Fruit fly (Drosophila melanogaster) whole organism, embryonic: ENCODE results near the gene iav.

Source experiments
- ATbp ChIP-seq: fragments of 200-800 bp; sonication (Bioruptor generic); optimal IDR thresholded peaks from 2 replicates; lab custom pipeline; 2017; ENCODE audit warnings: missing biosample characterization, mild to moderate bottlenecking, missing genetic modification characterization, missing genetic modification reagents
- Abd-B ChIP-seq: fragments of 200-800 bp; sonication (Bioruptor generic); optimal IDR thresholded peaks from 2 replicates; lab custom pipeline; 2018; ENCODE audit warnings: missing biosample characterization, mild to moderate bottlenecking, missing genetic modification characterization, moderate library complexity
- Ada2b ChIP-seq: fragments of 200-800 bp; sonication (Bioruptor generic); IDR thresholded peaks from 2 replicates; pipeline ENCODE4 v1.3.6; 2022; ENCODE audit warnings: missing biosample characterization, missing genetic modification characterization
- Atf3 ChIP-seq: fragments of 200-800 bp; sonication (Bioruptor generic); optimal IDR thresholded peaks from 3 replicates; lab custom pipeline; 2016; ENCODE audit warnings: missing biosample characterization, missing genetic modification characterization
- BtbVII ChIP-seq: fragments of 200-800 bp; sonication (Bioruptor generic); optimal IDR thresholded peaks from 3 replicates; lab custom pipeline; 2017; ENCODE audit warnings: missing biosample characterization, mild to moderate bottlenecking, missing genetic modification characterization
- CG11093 ChIP-seq: fragments of 200-800 bp; sonication (Bioruptor generic); IDR thresholded peaks from 3 replicates; pipeline ENCODE4 v1.3.6; 2022; ENCODE audit warnings: missing biosample characterization, missing genetic modification characterization
- CG11560 ChIP-seq: fragments of 200-800 bp; sonication (Bioruptor generic); IDR thresholded peaks from 3 replicates; pipeline ENCODE4 v1.3.6; 2022; ENCODE audit warnings: missing biosample characterization, missing genetic modification characterization
- CG12744 ChIP-seq: fragments of 200-800 bp; sonication (Bioruptor generic); optimal IDR thresholded peaks from 2 replicates; lab custom pipeline; 2016; ENCODE audit warnings: missing biosample characterization, missing genetic modification characterization
- CG13424 ChIP-seq: fragments of 200-800 bp; sonication (Bioruptor generic); optimal IDR thresholded peaks from 2 replicates; lab custom pipeline; 2019; ENCODE audit warnings: missing biosample characterization, mild to moderate bottlenecking, missing genetic modification characterization, moderate library complexity
- CG17612 ChIP-seq: fragments of 200-800 bp; sonication (Bioruptor generic); IDR thresholded peaks from 2 replicates; pipeline ENCODE4 v1.3.6; 2022; ENCODE audit warnings: missing biosample characterization, missing genetic modification characterization
- CG2202 ChIP-seq: fragments of 200-800 bp; sonication (Bioruptor generic); optimal IDR thresholded peaks from 2 replicates; lab custom pipeline; 2018; ENCODE audit warnings: missing biosample characterization, mild to moderate bottlenecking, missing genetic modification characterization
- CG2875 ChIP-seq: fragments of 200-800 bp; sonication (Bioruptor generic); optimal IDR thresholded peaks from 2 replicates; lab custom pipeline; 2017; ENCODE audit warnings: missing biosample characterization, mild to moderate bottlenecking, missing genetic modification characterization, missing genetic modification reagents
- CG2889 ChIP-seq: fragments of 200-800 bp; sonication (Bioruptor generic); IDR thresholded peaks from 3 replicates; pipeline ENCODE4 v1.3.6; 2022; ENCODE audit warnings: missing biosample characterization, missing genetic modification characterization
- CG31224 ChIP-seq: fragments of 200-800 bp; sonication (Bioruptor generic); IDR thresholded peaks from 2 replicates; pipeline ENCODE4 v1.3.6; 2022; ENCODE audit warnings: missing biosample characterization, missing genetic modification characterization
- CG34422 ChIP-seq: fragments of 200-800 bp; sonication (Bioruptor generic); IDR thresholded peaks from 3 replicates; pipeline ENCODE4 v1.3.6; 2022; ENCODE audit warnings: missing biosample characterization, missing genetic modification characterization
- CG4404 ChIP-seq: fragments of 200-800 bp; sonication (Bioruptor generic); IDR thresholded peaks from 2 replicates; pipeline ENCODE4 v1.3.6; 2022; ENCODE audit warnings: missing biosample characterization, missing genetic modification characterization
- CG5180 ChIP-seq: fragments of 200-800 bp; sonication (Bioruptor generic); optimal IDR thresholded peaks from 3 replicates; lab custom pipeline; 2017; ENCODE audit warnings: missing biosample characterization, missing genetic modification characterization, mild to moderate bottlenecking, moderate library complexity, missing genetic modification reagents
- CG6813 ChIP-seq: fragments of 200-800 bp; sonication (Bioruptor generic); optimal IDR thresholded peaks from 2 replicates; lab custom pipeline; 2017; ENCODE audit warnings: missing biosample characterization, missing genetic modification characterization, mild to moderate bottlenecking, moderate library complexity, missing genetic modification reagents
- CG7357 ChIP-seq: fragments of 200-800 bp; sonication (Bioruptor generic); IDR thresholded peaks from 3 replicates; pipeline ENCODE4 v1.3.6; 2022; ENCODE audit warnings: missing biosample characterization, missing genetic modification characterization
- CG7556 ChIP-seq: fragments of 200-800 bp; sonication (Bioruptor generic); optimal IDR thresholded peaks from 2 replicates; lab custom pipeline; 2017; ENCODE audit warnings: missing biosample characterization, mild to moderate bottlenecking, missing genetic modification characterization
- CG9817 ChIP-seq: fragments of 200-800 bp; sonication (Bioruptor generic); optimal IDR thresholded peaks from 2 replicates; lab custom pipeline; 2018; ENCODE audit warnings: missing biosample characterization, mild to moderate bottlenecking, missing genetic modification characterization, moderate library complexity
- Dip3 ChIP-seq: fragments of 200-800 bp; sonication (Bioruptor generic); optimal IDR thresholded peaks from 3 replicates; lab custom pipeline; 2016; ENCODE audit warnings: missing biosample characterization, missing genetic modification characterization
- Drgx ChIP-seq: fragments of 200-800 bp; sonication (Bioruptor generic); IDR thresholded peaks from 2 replicates; pipeline ENCODE4 v1.3.6; 2022; ENCODE audit warnings: missing biosample characterization, missing genetic modification characterization
- Ets65A ChIP-seq: fragments of 200-800 bp; sonication (Bioruptor generic); peaks from one replicate; lab custom pipeline; 2016; ENCODE audit warnings: missing biosample characterization, missing genetic modification characterization
- Fer3 ChIP-seq: fragments of 200-800 bp; sonication (Bioruptor generic); optimal IDR thresholded peaks from 2 replicates; lab custom pipeline; 2018; ENCODE audit warnings: missing biosample characterization, mild to moderate bottlenecking, missing genetic modification characterization, moderate library complexity
- HHEX ChIP-seq: fragments of 200-800 bp; sonication (Bioruptor generic); optimal IDR thresholded peaks from 3 replicates; lab custom pipeline; 2017; ENCODE audit warnings: missing biosample characterization, mild to moderate bottlenecking, missing genetic modification characterization, missing genetic modification reagents
- HLH54F ChIP-seq: fragments of 200-800 bp; sonication (Bioruptor generic); optimal IDR thresholded peaks from 3 replicates; lab custom pipeline; 2016; ENCODE audit warnings: missing biosample characterization, missing genetic modification characterization
- Rx ChIP-seq: fragments of 200-800 bp; sonication (Bioruptor generic); IDR thresholded peaks from 2 replicates; pipeline ENCODE4 v1.3.6; 2022; ENCODE audit warnings: missing biosample characterization, missing genetic modification characterization
- Sox100B ChIP-seq: fragments of 200-800 bp; sonication (Bioruptor generic); optimal IDR thresholded peaks from 3 replicates; lab custom pipeline; 2018; ENCODE audit warnings: missing biosample characterization, mild to moderate bottlenecking, missing genetic modification characterization
- Sry-β ChIP-seq: fragments of 200-800 bp; sonication (Bioruptor generic); optimal IDR thresholded peaks from 2 replicates; lab custom pipeline; 2018; ENCODE audit warnings: missing biosample characterization, mild to moderate bottlenecking, missing genetic modification characterization, moderate library complexity
- Taf1 ChIP-seq: fragments of 200-800 bp; sonication (Bioruptor generic); IDR thresholded peaks from 2 replicates; pipeline ENCODE4 v1.3.6; 2022; ENCODE audit warnings: missing biosample characterization, missing genetic modification characterization
- Xbp1 ChIP-seq: fragments of 200-800 bp; sonication (Bioruptor generic); optimal IDR thresholded peaks from 3 replicates; lab custom pipeline; 2016; ENCODE audit warnings: missing biosample characterization, mild to moderate bottlenecking, missing genetic modification characterization
- cas ChIP-seq: fragments of 200-800 bp; sonication (Bioruptor generic); IDR thresholded peaks from 2 replicates; pipeline ENCODE4 v1.3.6; 2022; ENCODE audit warnings: missing biosample characterization, missing genetic modification characterization
- dm ChIP-seq: fragments of 200-800 bp; sonication (Bioruptor generic); optimal IDR thresholded peaks from 3 replicates; lab custom pipeline; 2016; ENCODE audit warnings: missing biosample characterization, missing genetic modification characterization
- dysf ChIP-seq: fragments of 200-800 bp; sonication (Bioruptor generic); IDR thresholded peaks from 3 replicates; pipeline ENCODE4 v1.3.6; 2022; ENCODE audit warnings: missing biosample characterization, missing genetic modification characterization
- esg ChIP-seq: fragments of 200-800 bp; sonication (Bioruptor generic); conservative IDR thresholded peaks from 2 replicates; pipeline ENCODE4 v1.3.6; 2022; ENCODE audit warnings: missing biosample characterization, missing genetic modification characterization
- fd102C ChIP-seq: fragments of 200-800 bp; sonication (Bioruptor generic); optimal IDR thresholded peaks from 2 replicates; lab custom pipeline; 2018; ENCODE audit warnings: missing biosample characterization, mild to moderate bottlenecking, missing genetic modification characterization, moderate library complexity
- fru ChIP-seq: fragments of >200 bp; optimal IDR thresholded peaks from 2 replicates; lab custom pipeline; 2017
- knrl ChIP-seq: fragments of 200-800 bp; sonication (Bioruptor generic); IDR thresholded peaks from 3 replicates; pipeline ENCODE4 v1.3.6; 2022; ENCODE audit warnings: missing biosample characterization, missing genetic modification characterization; ENCODE audit not compliant: partially characterized antibody
- mam ChIP-seq: fragments of 200-800 bp; sonication (Bioruptor generic); optimal IDR thresholded peaks from 3 replicates; lab custom pipeline; 2016; ENCODE audit warnings: missing biosample characterization, missing genetic modification characterization
- nerfin-1 ChIP-seq: fragments of 200-800 bp; sonication (Bioruptor generic); optimal IDR thresholded peaks from 3 replicates; lab custom pipeline; 2019; ENCODE audit warnings: missing biosample characterization, mild to moderate bottlenecking, missing genetic modification characterization, moderate library complexity
- psq ChIP-seq: fragments of 200-800 bp; sonication (Bioruptor generic); optimal IDR thresholded peaks from 2 replicates; lab custom pipeline; 2017; ENCODE audit warnings: missing biosample characterization, missing genetic modification characterization
- pum ChIP-seq: fragments of 200-800 bp; sonication (Bioruptor generic); optimal IDR thresholded peaks from 2 replicates; lab custom pipeline; 2016; ENCODE audit warnings: missing biosample characterization, missing genetic modification characterization
- schlank ChIP-seq: fragments of 200-800 bp; sonication (Bioruptor generic); optimal IDR thresholded peaks from 2 replicates; lab custom pipeline; 2018; ENCODE audit warnings: missing biosample characterization, mild to moderate bottlenecking, missing genetic modification characterization
- sd ChIP-seq: fragments of 200-800 bp; sonication (Bioruptor generic); optimal IDR thresholded peaks from 3 replicates; lab custom pipeline; 2018; ENCODE audit warnings: missing biosample characterization, mild to moderate bottlenecking, missing genetic modification characterization, moderate library complexity
- sob ChIP-seq: fragments of 200-800 bp; sonication (Bioruptor generic); IDR thresholded peaks from 2 replicates; pipeline ENCODE4 v1.3.6; 2022; ENCODE audit warnings: missing biosample characterization, missing genetic modification characterization
- tap ChIP-seq: fragments of 200-800 bp; optimal IDR thresholded peaks from 3 replicates; lab custom pipeline; 2019; ENCODE audit warnings: missing biosample characterization, mild to moderate bottlenecking, missing genetic modification characterization, moderate library complexity
- tgo ChIP-seq: fragments of 200-800 bp; sonication (Bioruptor generic); IDR thresholded peaks from 3 replicates; pipeline ENCODE4 v1.3.6; 2022; ENCODE audit warnings: missing biosample characterization, missing genetic modification characterization
- tll ChIP-seq, 2 experiments: fragments of 200-800 bp in 1 of 2; fragments of >200 bp in 1 of 2; sonication (Bioruptor generic) in 1 of 2; optimal IDR thresholded peaks; 2 replicates each; lab custom pipeline; 2017 to 2019; ENCODE audit warnings: missing biosample characterization in 2 of 2, missing genetic modification characterization in 2 of 2, mild to moderate bottlenecking in 1 of 2, moderate library complexity in 1 of 2
- z ChIP-seq: fragments of 200-800 bp; sonication (Bioruptor generic); IDR thresholded peaks from 3 replicates; pipeline ENCODE4 v1.3.6; 2022; ENCODE audit warnings: missing biosample characterization, missing genetic modification characterization
- zf30C ChIP-seq: fragments of 200-800 bp; sonication (Bioruptor generic); optimal IDR thresholded peaks from 3 replicates; lab custom pipeline; 2018; ENCODE audit warnings: missing biosample characterization, mild to moderate bottlenecking, missing genetic modification characterization
- zfh1 ChIP-seq: fragments of 200-800 bp; sonication (Bioruptor generic); IDR thresholded peaks from 3 replicates; pipeline ENCODE4 v1.3.6; 2022; ENCODE audit warnings: missing biosample characterization, missing genetic modification characterization

Gene iav

DNA sequence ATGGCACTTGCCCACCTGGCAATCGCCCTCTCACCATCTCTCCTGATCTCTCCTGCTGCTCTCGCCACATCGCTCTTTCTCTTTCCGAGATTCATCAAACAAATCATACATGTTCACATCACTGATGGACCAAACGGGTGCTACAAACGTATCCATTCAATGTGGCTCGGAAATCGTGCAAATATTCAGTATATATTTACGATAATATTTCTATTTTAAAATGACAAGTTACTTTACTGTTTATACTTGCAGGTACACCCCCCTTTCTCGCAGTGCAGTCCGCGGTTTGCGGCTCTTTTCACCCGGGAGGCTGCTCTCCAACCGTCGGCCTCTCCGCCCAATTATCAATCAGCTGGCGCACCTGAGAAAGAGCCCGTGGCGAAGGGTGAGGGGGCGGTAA is 22.2 kb upstream of the iav start (continued):
- 0 out of 3 replicates have a peak, but pooled peaks have one; percentile 32 for TF ChIP-seq tgo (GFP tag; lab: Robert Waterston, UW)
- TF ChIP-seq CG2875: no peak
- no peak for TF ChIP-seq sd (tag; lab: Kevin White, UChicago)
- TF ChIP-seq CG6813: no peak
- TF ChIP-seq HHEX (GFP tag; lab: Kevin White, UChicago): no peak
- peak; percentile 45; the same call in 1 of the 3 replicates for TF ChIP-seq zfh1 (GFP tag; lab: Robert Waterston, UW)
- TF ChIP-seq Sry-β (GFP tag; lab: Kevin White, UChicago): no peak
- TF ChIP-seq CG7556 (GFP tag; lab: Kevin White, UChicago): no peak
- no peak for TF ChIP-seq CG11093
- no peak for TF ChIP-seq nerfin-1 (tag; lab: Kevin White, UChicago)
- no peak for TF ChIP-seq Dip3 (GFP tag; lab: Kevin White, UChicago)
- TF ChIP-seq cas (GFP tag; lab: Robert Waterston, UW): no peak
- TF ChIP-seq Ets65A (GFP tag; lab: Kevin White, UChicago): peak; percentile 20
- no peak for TF ChIP-seq CG4404 (GFP tag; lab: Robert Waterston, UW)
- TF ChIP-seq CG12744 (GFP tag; lab: Kevin White, UChicago): no peak
- TF ChIP-seq knrl (GFP tag; lab: Robert Waterston, UW): no peak
- TF ChIP-seq CG9817 (tag; lab: Kevin White, UChicago): peak; percentile 4
- no peak for TF ChIP-seq pum (GFP tag; lab: Kevin White, UChicago)
- peak; percentile 22 for TF ChIP-seq CG13424
- TF ChIP-seq CG7357 (GFP tag; lab: Robert Waterston, UW): no peak
- TF ChIP-seq Rx (GFP tag; lab: Robert Waterston, UW): no peak
- TF ChIP-seq tap (tag; lab: Kevin White, UChicago): no peak
- no peak for TF ChIP-seq Abd-B (GFP tag; lab: Kevin White, UChicago)
- TF ChIP-seq Atf3 (GFP tag; lab: Kevin White, UChicago): no peak
- no peak for TF ChIP-seq CG17612 (GFP tag; lab: Robert Waterston, UW)
- peak; percentile 25; the same call in 1 of the 2 replicates for TF ChIP-seq esg (GFP tag; lab: Robert Waterston, UW)
- TF ChIP-seq CG2202: no peak
- peak; percentile 56 for TF ChIP-seq dysf (GFP tag; lab: Robert Waterston, UW)
- TF ChIP-seq zf30C (GFP tag; lab: Kevin White, UChicago): no peak
- no peak for TF ChIP-seq CG34422 (GFP tag; lab: Robert Waterston, UW)
- no peak for TF ChIP-seq psq
- TF ChIP-seq schlank (tag; lab: Kevin White, UChicago): no peak
- TF ChIP-seq Fer3 (tag; lab: Kevin White, UChicago): no peak
- no peak for TF ChIP-seq mam
- TF ChIP-seq BtbVII: no peak
- no peak for TF ChIP-seq Sox100B (GFP tag; lab: Kevin White, UChicago)
- TF ChIP-seq CG5180 (GFP tag; lab: Kevin White, UChicago): peak; percentile 19
- TF ChIP-seq CG31224 (GFP tag; lab: Robert Waterston, UW): no peak
- TF ChIP-seq CG2889 (GFP tag; lab: Robert Waterston, UW): no peak
- TF ChIP-seq Xbp1 (GFP tag; lab: Kevin White, UChicago): peak; percentile 14
- TF ChIP-seq Drgx (GFP tag; lab: Robert Waterston, UW): peak; percentile 87
- TF ChIP-seq fru: no peak
- TF ChIP-seq Taf1: no peak
- no peak for TF ChIP-seq CG11560 (tag; lab: Robert Waterston, UW)
- TF ChIP-seq z (GFP tag; lab: Robert Waterston, UW): no peak
- TF ChIP-seq ATbp (GFP tag; lab: Kevin White, UChicago): no peak
- TF ChIP-seq HLH54F (GFP tag; lab: Kevin White, UChicago): no peak
- no peak for TF ChIP-seq tll (GFP tag; optimal IDR thresholded peaks at IDR 0.05; lab: Kevin White, UChicago)
- TF ChIP-seq fd102C: no peak
- TF ChIP-seq dm (GFP tag; lab: Kevin White, UChicago): no peak
- no peak for TF ChIP-seq Ada2b (GFP tag; lab: Robert Waterston, UW)
- no peak; the same call in 1 of the 2 replicates for TF ChIP-seq sob (GFP tag; lab: Robert Waterston, UW)
